Fruit fly (Drosophila melanogaster) whole organism, adult: Measurements from ENCODE around the gene CG6345.

Experiments used
- CG11617 ChIP-seq: fragments of 200-800 bp; sonication (Bioruptor generic); optimal IDR thresholded peaks from 2 replicates; lab custom pipeline; 2017; ENCODE audit warnings: mild to moderate bottlenecking, missing biosample characterization, missing genetic modification reagents, missing genetic modification characterization
- CG12768 ChIP-seq: fragments of 200-800 bp; sonication (Bioruptor generic); optimal IDR thresholded peaks from 2 replicates; lab custom pipeline; 2017; ENCODE audit warnings: missing biosample characterization, missing genetic modification characterization, mild to moderate bottlenecking, moderate library complexity, missing genetic modification reagents
- CG14711 ChIP-seq: fragments of 200-800 bp; sonication (Bioruptor generic); optimal IDR thresholded peaks from 2 replicates; lab custom pipeline; 2018; ENCODE audit warnings: missing biosample characterization, mild to moderate bottlenecking, missing genetic modification characterization, moderate library complexity
- CG1620 ChIP-seq: fragments of 200-800 bp; sonication (Bioruptor generic); optimal IDR thresholded peaks from 2 replicates; lab custom pipeline; 2016; ENCODE audit warnings: missing biosample characterization, missing genetic modification characterization
- CG33017 ChIP-seq: fragments of 200-800 bp; sonication (Bioruptor generic); optimal IDR thresholded peaks from 2 replicates; lab custom pipeline; 2018; ENCODE audit warnings: missing biosample characterization, mild to moderate bottlenecking, missing genetic modification characterization, moderate library complexity
- CG5204 ChIP-seq: fragments of 200-800 bp; sonication (Bioruptor generic); optimal IDR thresholded peaks from 2 replicates; lab custom pipeline; 2016; ENCODE audit warnings: missing biosample characterization, missing genetic modification characterization
- CG7045 ChIP-seq: fragments of 200-800 bp; sonication (Bioruptor generic); optimal IDR thresholded peaks from 2 replicates; lab custom pipeline; 2017; ENCODE audit warnings: missing biosample characterization, mild to moderate bottlenecking, missing genetic modification characterization
- CG7101 ChIP-seq: fragments of 200-800 bp; sonication (Bioruptor generic); optimal IDR thresholded peaks from 2 replicates; lab custom pipeline; 2018; ENCODE audit warnings: missing biosample characterization, mild to moderate bottlenecking, missing genetic modification characterization, moderate library complexity
- Clk ChIP-seq: fragments of 200-800 bp; sonication (Bioruptor generic); optimal IDR thresholded peaks from 2 replicates; lab custom pipeline; 2017; ENCODE audit warnings: missing biosample characterization, missing genetic modification characterization
- Crg-1 ChIP-seq: fragments of 200-800 bp; sonication (Bioruptor generic); optimal IDR thresholded peaks from 2 replicates; lab custom pipeline; 2016; ENCODE audit warnings: missing biosample characterization, missing genetic modification characterization
- Hr96 ChIP-seq: fragments of 200-800 bp; sonication (Bioruptor generic); optimal IDR thresholded peaks from 2 replicates; lab custom pipeline; 2016; ENCODE audit warnings: missing biosample characterization, missing genetic modification characterization
- Mnt ChIP-seq: fragments of 200-800 bp; sonication (Bioruptor generic); optimal IDR thresholded peaks from 2 replicates; lab custom pipeline; 2016; ENCODE audit warnings: missing biosample characterization, mild to moderate bottlenecking, missing genetic modification characterization
- bab1 ChIP-seq: fragments of 200-800 bp; sonication (Bioruptor generic); optimal IDR thresholded peaks from 3 replicates; lab custom pipeline; 2019; ENCODE audit warnings: missing biosample characterization, mild to moderate bottlenecking, missing genetic modification characterization, moderate library complexity
- cic ChIP-seq: fragments of 200-800 bp; sonication (Bioruptor generic); optimal IDR thresholded peaks from 2 replicates; lab custom pipeline; 2017; ENCODE audit warnings: missing biosample characterization, mild to moderate bottlenecking, missing genetic modification characterization, moderate library complexity
- cnc ChIP-seq, 2 experiments: fragments of >200 bp; optimal IDR thresholded peaks; 2 replicates each; lab custom pipeline; 2017
- kay ChIP-seq: fragments of 200-800 bp; sonication (Bioruptor generic); peaks from one replicate; lab custom pipeline; 2016; ENCODE audit warnings: missing biosample characterization, missing genetic modification characterization, borderline replicate concordance
- ovo ChIP-seq: fragments of 200-800 bp; sonication (Bioruptor generic); optimal IDR thresholded peaks from 2 replicates; lab custom pipeline; 2016; ENCODE audit warnings: missing biosample characterization, missing genetic modification characterization
- pad ChIP-seq: fragments of 200-800 bp; sonication (Bioruptor generic); optimal IDR thresholded peaks from 3 replicates; lab custom pipeline; 2017; ENCODE audit warnings: missing biosample characterization, missing genetic modification characterization, mild to moderate bottlenecking, moderate library complexity, missing genetic modification reagents
- tj ChIP-seq: fragments of 200-800 bp; sonication (Bioruptor generic); optimal IDR thresholded peaks from 3 replicates; lab custom pipeline; 2017; ENCODE audit warnings: missing biosample characterization, mild to moderate bottlenecking, missing genetic modification characterization, moderate library complexity
- toe ChIP-seq: fragments of 200-800 bp; sonication (Bioruptor generic); optimal IDR thresholded peaks from 2 replicates; lab custom pipeline; 2016; ENCODE audit warnings: missing biosample characterization, missing genetic modification characterization

The CG6345 gene

DNA sequence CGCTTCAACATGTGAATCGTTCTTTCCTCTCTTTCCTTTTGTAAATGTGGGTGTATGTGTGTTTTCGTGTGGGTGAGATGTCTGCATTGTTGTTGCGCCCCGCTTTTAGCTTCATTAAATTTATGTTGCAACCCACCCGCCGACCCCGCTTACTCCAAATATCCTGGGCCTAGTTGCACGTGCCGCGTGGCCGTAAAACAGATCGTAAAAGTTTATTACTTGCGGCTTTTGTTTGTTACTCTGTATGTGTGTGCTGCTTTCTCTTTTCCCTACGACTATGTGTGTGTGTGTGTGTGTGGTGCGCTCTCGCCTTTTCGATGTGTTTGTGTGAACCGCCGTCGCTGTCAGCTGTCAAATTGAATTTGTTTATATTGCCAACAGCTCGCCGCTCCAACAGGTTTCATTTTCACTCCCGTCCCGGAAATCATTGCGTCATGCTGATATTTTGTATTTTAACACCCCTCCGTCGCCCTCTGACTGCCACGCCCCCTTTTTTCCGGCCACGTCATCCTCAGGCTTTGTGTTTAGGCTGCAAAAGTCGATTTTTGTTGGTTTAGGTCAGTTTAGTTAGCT is 17.6 kb upstream of the CG6345 start:
- TF ChIP-seq Clk = no peak
- TF ChIP-seq CG33017 = no peak
- no peak for TF ChIP-seq kay (GFP tag; lab: Kevin White, UChicago)
- TF ChIP-seq Mnt (GFP tag; lab: Kevin White, UChicago) = no peak

DNA sequence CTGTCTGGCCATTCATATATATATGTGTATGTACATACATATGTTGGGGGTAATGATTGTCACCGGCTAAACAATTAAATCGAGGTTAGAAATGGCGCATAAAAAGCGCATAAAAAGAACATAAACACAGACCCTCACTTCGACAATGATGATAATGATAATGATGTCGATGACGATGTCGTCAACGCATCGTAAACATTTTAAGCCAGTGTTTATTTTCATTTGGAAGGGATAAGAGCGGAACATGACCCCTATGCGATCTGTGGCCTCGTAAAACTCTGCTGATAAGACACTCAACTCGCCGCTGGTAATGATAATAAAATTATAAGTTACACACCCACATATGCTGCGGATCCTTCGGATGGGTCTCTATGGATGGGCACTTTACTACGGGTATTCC is 15.2 kb upstream of the CG6345 start:
- TF ChIP-seq toe (no peak), Hr96 (GFP tag; lab: Kevin White, UChicago) (no peak), CG1620 (GFP tag; lab: Kevin White, UChicago) (no peak), bab1 (GFP tag; lab: Kevin White, UChicago) (no peak), CG33017 (no peak), tj (no peak), CG5204 (no peak), CG12768 (GFP tag; lab: Kevin White, UChicago) (no peak), Clk (no peak), CG11617 (GFP tag; lab: Kevin White, UChicago) (no peak), CG7045 (GFP tag; lab: Kevin White, UChicago) (no peak)

DNA sequence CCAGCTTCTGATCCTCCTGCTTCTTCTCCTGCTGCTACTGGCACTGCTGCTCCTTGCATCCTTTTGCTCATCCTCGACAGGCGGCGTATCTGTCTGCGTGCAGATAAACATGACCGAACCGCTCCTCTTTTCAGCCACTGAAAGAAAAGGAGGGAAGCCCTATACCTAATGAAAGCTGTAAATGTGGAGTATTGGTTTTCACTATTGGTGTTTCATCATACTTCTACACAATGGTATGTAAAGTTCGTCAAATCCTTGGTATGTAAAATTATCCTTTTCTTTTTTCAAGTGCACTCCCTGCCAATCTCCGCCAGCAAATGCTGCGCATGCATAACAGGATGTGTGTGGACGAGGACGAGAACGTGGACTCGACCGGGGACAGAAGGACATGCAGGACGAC is 12.5 kb upstream of the CG6345 start, which contains the start of gene CG46270:
TSS of gene CG46270 (minus strand) at position 101 of the 400 bp plus-strand sequence.
- TF ChIP-seq CG33017 (no peak), CG12768 (GFP tag; lab: Kevin White, UChicago) (no peak), tj (no peak), ovo (no peak), Mnt (GFP tag; lab: Kevin White, UChicago) (no peak), toe (no peak), Clk (no peak), cnc (optimal IDR thresholded peaks at IDR 0.05; lab: Kevin White, UChicago) (no peak), bab1 (GFP tag; lab: Kevin White, UChicago) (no peak), CG14711 (no peak), cic (GFP tag; lab: Kevin White, UChicago) (no peak), CG5204 (no peak), kay (GFP tag; lab: Kevin White, UChicago) (no peak), CG7045 (GFP tag; lab: Kevin White, UChicago) (no peak), Hr96 (GFP tag; lab: Kevin White, UChicago) (no peak), CG7101 (tag; lab: Kevin White, UChicago) (no peak), pad (no peak), CG11617 (GFP tag; lab: Kevin White, UChicago) (no peak)

DNA sequence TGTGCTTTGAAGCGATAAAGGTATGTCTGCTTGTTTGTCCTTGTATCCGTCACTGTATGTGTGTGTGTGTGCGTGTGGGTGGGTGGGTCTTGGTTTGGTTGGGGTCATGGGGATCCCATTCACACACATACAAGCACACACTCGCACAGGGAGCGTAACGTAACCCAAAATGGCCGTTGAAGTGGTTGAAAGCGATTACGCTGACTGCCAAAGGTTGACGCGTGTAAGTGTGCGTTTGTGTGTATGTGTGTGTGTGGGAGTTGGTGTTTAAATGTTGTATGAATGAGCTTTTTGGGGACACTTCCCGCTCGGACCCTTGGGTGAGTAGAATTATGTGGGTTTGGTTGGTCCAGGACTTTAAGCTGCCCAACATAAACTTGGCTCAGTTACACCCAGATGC is 5.3 kb upstream of the CG6345 start:
- TF ChIP-seq CG33017 = no peak
- no peak for TF ChIP-seq Mnt (GFP tag; lab: Kevin White, UChicago)
- no peak for TF ChIP-seq Crg-1
- no peak for TF ChIP-seq toe
- TF ChIP-seq CG7045 (GFP tag; lab: Kevin White, UChicago) = no peak
- no peak for TF ChIP-seq cnc (optimal IDR thresholded peaks at IDR 0.05; lab: Kevin White, UChicago)
- TF ChIP-seq CG5204 = no peak
- no peak for TF ChIP-seq bab1 (GFP tag; lab: Kevin White, UChicago)
- no peak for TF ChIP-seq Clk
- no peak for TF ChIP-seq cic (GFP tag; lab: Kevin White, UChicago)
- TF ChIP-seq CG14711 = no peak
- TF ChIP-seq ovo = no peak
- no peak for TF ChIP-seq pad
- TF ChIP-seq kay (GFP tag; lab: Kevin White, UChicago) = no peak
- no peak for TF ChIP-seq CG7101 (tag; lab: Kevin White, UChicago)
- TF ChIP-seq Hr96 (GFP tag; lab: Kevin White, UChicago) = no peak
- no peak for TF ChIP-seq CG12768 (GFP tag; lab: Kevin White, UChicago)
- no peak for TF ChIP-seq CG1620 (GFP tag; lab: Kevin White, UChicago)

DNA sequence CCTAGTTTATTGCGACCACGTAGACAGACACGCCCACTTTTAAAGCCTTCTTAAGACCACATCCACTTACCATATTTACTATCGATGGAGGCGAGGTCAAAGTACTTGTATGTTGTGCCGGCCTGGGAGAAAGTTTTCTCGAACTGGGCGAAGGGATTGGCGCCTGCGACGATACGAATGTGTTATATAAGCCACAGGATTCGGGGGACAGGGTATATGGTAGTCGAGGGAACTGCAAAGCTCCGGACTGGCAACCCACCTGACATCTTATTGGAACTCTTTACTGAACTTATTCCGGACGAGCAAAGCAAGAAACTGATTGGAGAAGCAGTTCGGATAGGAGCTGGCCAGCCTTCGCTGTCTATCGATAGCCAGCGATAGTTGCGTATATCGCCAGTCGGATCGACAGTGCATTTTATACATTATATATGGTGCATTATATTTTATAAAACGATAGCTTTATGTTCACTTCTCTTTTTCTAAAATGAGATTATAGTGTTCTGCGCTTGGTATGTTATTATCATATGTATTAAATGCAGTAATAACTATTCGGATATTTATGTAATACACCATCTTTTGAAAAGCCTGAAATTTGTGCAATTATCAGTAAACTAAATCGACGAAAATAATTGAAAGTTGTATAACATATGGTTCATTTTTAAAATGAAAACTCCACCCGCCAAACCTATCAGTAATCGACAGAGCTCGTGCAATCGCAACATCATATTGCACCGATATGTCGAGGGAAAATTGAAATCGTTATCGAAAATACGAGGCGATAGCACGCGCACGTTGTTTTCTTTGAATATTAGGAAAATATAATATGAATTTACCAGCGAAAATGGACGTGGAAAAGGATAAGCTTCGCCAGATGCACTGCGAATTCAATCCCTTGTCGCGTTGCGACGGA is 3.0 kb downstream of the CG6345 start, which contains the start of the genes Irp-1B and Rrp46:
TSS of gene Irp-1B (minus strand) at position 320 of the 910 bp plus-strand sequence.
TSS of gene Rrp46 (plus strand) at position 752 of the 910 bp plus-strand sequence.
- TF ChIP-seq CG7045 (GFP tag; lab: Kevin White, UChicago) (no peak), tj (peak; percentile 39), pad (no peak), CG7101 (tag; lab: Kevin White, UChicago) (no peak), toe (peak; percentile 32), CG14711 (no peak), CG11617 (GFP tag; lab: Kevin White, UChicago) (no peak), Mnt (GFP tag; lab: Kevin White, UChicago) (peak; percentile 11), CG1620 (GFP tag; lab: Kevin White, UChicago) (peak; percentile 37), bab1 (GFP tag; lab: Kevin White, UChicago) (no peak), cnc (optimal IDR thresholded peaks at IDR 0.05; lab: Kevin White, UChicago) (no peak), ovo (no peak), Crg-1 (peak; percentile 33), kay (GFP tag; lab: Kevin White, UChicago) (no peak), CG33017 (no peak), CG5204 (no peak), Clk (no peak), Hr96 (GFP tag; lab: Kevin White, UChicago) (no peak), cic (GFP tag; lab: Kevin White, UChicago) (peak; percentile 18), CG12768 (GFP tag; lab: Kevin White, UChicago) (peak; percentile 8)
